Fruit fly (Drosophila melanogaster): ENCODE results near the gene Acbp3.

Acbp3 gene

DNA sequence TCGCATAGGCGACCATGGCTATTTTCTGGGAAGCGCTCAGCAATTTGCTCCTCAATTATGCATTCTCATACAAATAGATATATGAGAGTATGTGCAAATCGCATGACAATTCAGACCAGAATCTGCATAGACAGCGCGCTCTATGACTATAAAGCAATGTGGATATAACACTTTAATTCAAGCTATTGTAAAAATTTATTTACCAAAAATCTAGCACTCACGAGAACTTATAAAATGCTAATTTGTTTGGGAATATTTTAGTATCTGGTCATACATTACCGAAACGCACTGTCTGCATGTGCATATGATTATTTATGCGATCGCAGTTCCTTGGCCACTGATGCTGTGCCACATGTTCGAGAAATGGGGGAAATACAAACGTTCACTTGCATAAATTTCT lies 20.2 kb downstream of the Acbp3 start (continued):
- peak; percentile 50 for TF ChIP-seq Med (GFP tag)
- TF ChIP-seq Dip2 (GFP tag; IDR thresholded peaks at IDR 0.05) = no peak
- no peak for TF ChIP-seq Mrtf (GFP tag; IDR thresholded peaks at IDR 0.05)
- no peak for TF ChIP-seq Scr (GFP tag; IDR thresholded peaks at IDR 0.05; ENCODE audit: partially characterized antibody)
- TF ChIP-seq sr (GFP tag; IDR thresholded peaks at IDR 0.05) = no peak
- no peak for TF ChIP-seq nerfin-1 (tag; optimal IDR thresholded peaks at IDR 0.05)
- no peak for TF ChIP-seq CG9797 (GFP tag; optimal IDR thresholded peaks at IDR 0.05)
- TF ChIP-seq bsh (GFP tag; optimal IDR thresholded peaks at IDR 0.05) = peak; percentile 35 to 41

DNA sequence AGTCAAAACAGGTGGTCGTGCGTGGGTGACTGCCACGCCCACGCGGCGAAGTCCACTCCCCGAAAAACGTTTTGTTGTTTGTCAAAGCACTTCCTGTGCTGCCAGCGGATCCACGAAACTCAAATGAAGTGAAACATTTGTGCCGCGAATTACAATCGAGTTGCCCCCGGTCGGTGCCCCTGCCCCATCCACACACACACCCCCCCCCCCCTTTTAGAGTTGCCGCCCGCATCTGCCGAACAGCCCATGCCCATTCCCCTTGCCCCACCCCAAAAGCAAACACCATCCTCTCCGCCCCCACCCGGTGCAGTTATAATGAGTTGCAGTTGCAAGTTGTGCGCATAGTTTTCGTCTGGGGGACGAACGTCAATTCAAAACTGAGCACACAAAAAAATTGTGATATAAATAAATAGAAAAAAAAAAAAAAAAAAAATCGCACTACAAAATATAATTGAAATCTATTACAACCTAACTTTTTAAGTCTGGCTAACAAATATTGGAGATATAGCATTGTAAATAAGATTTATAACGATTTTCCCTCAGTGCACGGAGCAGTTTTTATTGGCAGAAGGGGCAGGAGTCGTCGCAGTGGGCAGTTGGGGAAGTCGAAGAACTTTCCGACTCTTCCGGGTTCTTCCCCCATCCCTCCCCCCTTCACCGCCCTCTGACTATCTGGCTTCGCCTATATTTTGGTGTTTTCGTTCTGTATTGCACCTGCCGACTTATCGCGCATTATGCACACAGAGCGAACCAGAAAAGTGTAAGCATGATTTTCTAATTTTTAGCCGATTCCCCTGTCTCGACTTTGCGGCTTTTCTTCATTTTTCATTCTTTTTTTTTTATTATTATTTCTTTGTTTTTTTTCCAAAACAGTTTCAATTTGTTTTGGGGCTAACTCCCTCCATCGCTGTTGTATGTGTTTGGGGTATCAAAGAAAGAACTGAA lies 21.1 kb downstream of the Acbp3 start:
- TF ChIP-seq bigmax (GFP tag; optimal IDR thresholded peaks at IDR 0.05) (no peak), jing (GFP tag; optimal IDR thresholded peaks at IDR 0.05) (no peak), Oaz (GFP tag; IDR thresholded peaks at IDR 0.05) (no peak), yki (optimal IDR thresholded peaks at IDR 0.05) (no peak), vfl (GFP tag; optimal IDR thresholded peaks at IDR 0.05) (no peak), pros (GFP tag; optimal IDR thresholded peaks at IDR 0.05) (no peak), Lpt (GFP tag; optimal IDR thresholded peaks at IDR 0.05) (no peak), CG4820 (GFP tag; optimal IDR thresholded peaks at IDR 0.05) (peak; percentile 65), usp (GFP tag; optimal IDR thresholded peaks at IDR 0.05) (no peak), zfh2 (GFP tag; optimal IDR thresholded peaks at IDR 0.05) (no peak), en (GFP tag; optimal IDR thresholded peaks at IDR 0.05) (no peak), CG6654 (GFP tag; optimal IDR thresholded peaks at IDR 0.05) (no peak), CG14710 (tag; optimal IDR thresholded peaks at IDR 0.05) (peak; percentile 72), org-1 (GFP tag; optimal IDR thresholded peaks at IDR 0.05) (no peak), gsb-n (tag; optimal IDR thresholded peaks at IDR 0.05) (peak; percentile 46), CoRest (tag; optimal IDR thresholded peaks at IDR 0.05) (peak; percentile 51), Hr3 (GFP tag; optimal IDR thresholded peaks at IDR 0.05) (peak; percentile 59), amos (GFP tag; IDR thresholded peaks at IDR 0.05; ENCODE audit: partially characterized antibody) (no peak), CG16863 (GFP tag; optimal IDR thresholded peaks at IDR 0.05) (peak; percentile 39), CG6813 (GFP tag; optimal IDR thresholded peaks at IDR 0.05) (no peak), CG2199 (GFP tag; IDR thresholded peaks at IDR 0.05) (no peak), Hr39 (optimal IDR thresholded peaks at IDR 0.05) (no peak), CG14014 (GFP tag; IDR thresholded peaks at IDR 0.05) (no peak), Rfx (GFP tag; IDR thresholded peaks at IDR 0.05) (no peak), CG11093 (GFP tag; IDR thresholded peaks at IDR 0.05) (no peak), H2.0 (GFP tag; IDR thresholded peaks at IDR 0.05) (peak; percentile 32; the same call in 1 of the 2 replicates), Pdp1 (GFP tag; optimal IDR thresholded peaks at IDR 0.05) (peak; percentile 10 to 27), cas (GFP tag; IDR thresholded peaks at IDR 0.05) (no peak), ken (GFP tag; IDR thresholded peaks at IDR 0.05) (peak; percentile 75; the same call in 2 of the 3 replicates), CG15269 (tag; optimal IDR thresholded peaks at IDR 0.05) (no peak), crp (GFP tag; optimal IDR thresholded peaks at IDR 0.05) (no peak), CG7987 (GFP tag; optimal IDR thresholded peaks at IDR 0.05) (no peak), vnd (GFP tag; IDR thresholded peaks at IDR 0.05; ENCODE audit: partially characterized antibody) (no peak), sd (tag; optimal IDR thresholded peaks at IDR 0.05) (no peak), tio (GFP tag; optimal IDR thresholded peaks at IDR 0.05) (peak; percentile 54), knrl (GFP tag; IDR thresholded peaks at IDR 0.05; ENCODE audit: partially characterized antibody) (no peak), Chrac-16 (GFP tag; optimal IDR thresholded peaks at IDR 0.05) (peak; percentile 51), Nf-YA (GFP tag; IDR thresholded peaks at IDR 0.05) (0 out of 2 replicates have a peak, but pooled peaks have one; percentile 37), CG13775 (GFP tag; optimal IDR thresholded peaks at IDR 0.05) (peak; percentile 23), Poxn (GFP tag; IDR thresholded peaks at IDR 0.05) (no peak)

Data from whole organism, embryonic.